Worm (Caenorhabditis elegans) whole organism, L1 larva: ENCODE results near the gene C17H12.8.

ENCODE experiments used
- F16B12.6 ChIP-seq: fragments of 150-350 bp; optimal IDR thresholded peaks from 2 replicates; lab custom pipeline; 2014; ENCODE audit warnings: missing biosample characterization, missing genetic modification characterization
- aha-1 ChIP-seq: fragments of 150-350 bp; optimal IDR thresholded peaks from 2 replicates; lab custom pipeline; 2014; ENCODE audit warnings: missing biosample characterization, missing genetic modification characterization
- alr-1 ChIP-seq: fragments of 200-800 bp; sonication (Bioruptor generic); optimal IDR thresholded peaks from 2 replicates; lab custom pipeline; 2018; ENCODE audit warnings: borderline replicate concordance, mild to moderate bottlenecking, missing genetic modification characterization, missing compliant biosample characterization
- blmp-1 ChIP-seq: fragments of 150-350 bp; optimal IDR thresholded peaks from 2 replicates; lab custom pipeline; 2014; ENCODE audit warnings: missing biosample characterization, missing genetic modification characterization
- ceh-63 ChIP-seq: fragments of 200-800 bp; sonication (Bioruptor generic); optimal IDR thresholded peaks from 2 replicates; lab custom pipeline; 2018; ENCODE audit warnings: mild to moderate bottlenecking, missing genetic modification characterization, missing compliant biosample characterization
- ceh-8 ChIP-seq: fragments of 200-800 bp; sonication (Bioruptor generic); optimal IDR thresholded peaks from 2 replicates; lab custom pipeline; 2018; ENCODE audit warnings: mild to moderate bottlenecking, missing genetic modification characterization, moderate library complexity, missing compliant biosample characterization
- ceh-82 ChIP-seq, 3 experiments: fragments of 150-350 bp in 1 of 3; sonication (generic microtip) in 2 of 3; optimal IDR thresholded peaks; 2 replicates each; lab custom pipeline; 2014 to 2017; ENCODE audit warnings: missing biosample characterization in 3 of 3, missing genetic modification characterization in 3 of 3
- ces-1 ChIP-seq: fragments of 150-350 bp; optimal IDR thresholded peaks from 2 replicates; lab custom pipeline; 2014; ENCODE audit warnings: missing biosample characterization, missing genetic modification reagents, missing genetic modification characterization
- dsc-1 ChIP-seq: sonication (generic microtip); optimal IDR thresholded peaks from 2 replicates; lab custom pipeline; 2016; ENCODE audit warnings: mild to moderate bottlenecking, missing genetic modification characterization, missing compliant biosample characterization
- efl-1 ChIP-seq, 4 experiments: fragments of 150-350 bp; optimal IDR thresholded peaks in 3 of 4; peaks in 1 of 4; 1 replicate in 1 of 4; 2 replicates in 3 of 4; lab custom pipeline; 2014; ENCODE audit warnings: missing biosample characterization in 2 of 4, missing genetic modification characterization in 2 of 4, missing genetic modification reagents in 2 of 4
- efl-3 ChIP-seq: fragments of 200-800 bp; sonication (Bioruptor generic); optimal IDR thresholded peaks from 2 replicates; lab custom pipeline; 2018; ENCODE audit warnings: mild to moderate bottlenecking, missing genetic modification characterization, missing compliant biosample characterization
- egl-13 ChIP-seq: sonication (generic microtip); optimal IDR thresholded peaks from 2 replicates; lab custom pipeline; 2016; ENCODE audit warnings: missing genotype, missing genetic modification reagents, missing genetic modification characterization, missing compliant biosample characterization
- egl-27 ChIP-seq, 2 experiments: fragments of 150-350 bp in 1 of 2; sonication (generic microtip); optimal IDR thresholded peaks; 3 replicates each; lab custom pipeline; 2017 to 2018; ENCODE audit warnings: missing biosample characterization in 2 of 2, missing genetic modification characterization in 2 of 2, missing genetic modification reagents in 2 of 2
- elt-2 ChIP-seq: sonication (generic microtip); optimal IDR thresholded peaks from 2 replicates; lab custom pipeline; 2016; ENCODE audit warnings: missing genetic modification characterization, mild to moderate bottlenecking, inconsistent platforms, missing compliant biosample characterization, missing genetic modification reagents
- elt-3 ChIP-seq, 6 experiments: fragments of 150-350 bp in 1 of 6; sonication (generic microtip); optimal IDR thresholded peaks; 2 replicates each; lab custom pipeline; 2017 to 2018; ENCODE audit warnings: missing biosample characterization in 6 of 6, missing genetic modification characterization in 6 of 6, inconsistent platforms in 1 of 6
- fkh-8 ChIP-seq: sonication (generic microtip); optimal IDR thresholded peaks from 2 replicates; lab custom pipeline; 2016; ENCODE audit warnings: mild to moderate bottlenecking, missing genetic modification characterization, missing compliant biosample characterization
- fos-1 ChIP-seq: fragments of 150-350 bp; optimal IDR thresholded peaks from 2 replicates; lab custom pipeline; 2014; ENCODE audit warnings: missing biosample characterization, missing genetic modification characterization
- grh-1 ChIP-seq: fragments of 200-800 bp; sonication (Bioruptor generic); IDR thresholded peaks from 2 replicates; pipeline ENCODE4 v1.3.6; 2022; ENCODE audit warnings: missing genetic modification reagents, missing genetic modification characterization, missing compliant biosample characterization
- hlh-4 ChIP-seq: sonication (generic microtip); optimal IDR thresholded peaks from 2 replicates; lab custom pipeline; 2016; ENCODE audit warnings: mild to moderate bottlenecking, missing genetic modification characterization, missing compliant biosample characterization
- hpl-2 ChIP-seq: fragments of 150-350 bp; optimal IDR thresholded peaks from 2 replicates; lab custom pipeline; 2014; ENCODE audit warnings: missing biosample characterization, missing genetic modification reagents, missing genetic modification characterization
- irx-1 ChIP-seq: sonication (generic microtip); optimal IDR thresholded peaks from 2 replicates; lab custom pipeline; 2016; ENCODE audit warnings: missing genetic modification characterization, missing compliant biosample characterization
- jun-1 ChIP-seq: fragments of 150-350 bp; optimal IDR thresholded peaks from 2 replicates; lab custom pipeline; 2014; ENCODE audit warnings: missing biosample characterization, missing genetic modification reagents, missing genetic modification characterization
- lin-13 ChIP-seq: fragments of 150-350 bp; optimal IDR thresholded peaks from 2 replicates; lab custom pipeline; 2014; ENCODE audit warnings: missing biosample characterization, missing genetic modification reagents, missing genetic modification characterization
- lin-14 ChIP-seq: fragments of 200-800 bp; sonication (Bioruptor generic); optimal IDR thresholded peaks from 2 replicates; lab custom pipeline; 2018; ENCODE audit warnings: mild to moderate bottlenecking, missing genetic modification characterization, moderate library complexity, missing compliant biosample characterization
- lin-15B ChIP-seq: fragments of 150-350 bp; sonication (generic microtip); optimal IDR thresholded peaks from 3 replicates; lab custom pipeline; 2014; ENCODE audit warnings: missing biosample characterization, missing genetic modification characterization
- lin-35 ChIP-seq, 2 experiments: fragments of 150-350 bp; optimal IDR thresholded peaks; 2 replicates each; lab custom pipeline; 2014; ENCODE audit warnings: missing biosample characterization in 2 of 2, missing genetic modification characterization in 2 of 2, missing genetic modification reagents in 2 of 2
- lir-3 ChIP-seq: sonication (generic microtip); optimal IDR thresholded peaks from 2 replicates; lab custom pipeline; 2016; ENCODE audit warnings: mild to moderate bottlenecking, missing genetic modification characterization, moderate library complexity, missing compliant biosample characterization; ENCODE audit not compliant: poor library complexity
- mdl-1 ChIP-seq, 2 experiments: fragments of 150-350 bp; optimal IDR thresholded peaks; 2 replicates each; lab custom pipeline; 2014 to 2017; ENCODE audit warnings: missing biosample characterization in 2 of 2, missing genetic modification characterization in 2 of 2, inconsistent platforms in 1 of 2
- mef-2 ChIP-seq: fragments of 150-350 bp; optimal IDR thresholded peaks from 2 replicates; lab custom pipeline; 2014; ENCODE audit warnings: missing biosample characterization, missing genetic modification characterization
- mep-1 ChIP-seq: fragments of 150-350 bp; optimal IDR thresholded peaks from 2 replicates; lab custom pipeline; 2014; ENCODE audit warnings: missing biosample characterization, missing genetic modification characterization
- nhr-11 ChIP-seq: fragments of 150-350 bp; optimal IDR thresholded peaks from 2 replicates; lab custom pipeline; 2014; ENCODE audit warnings: missing biosample characterization, missing genetic modification characterization
- nhr-12 ChIP-seq: sonication (generic microtip); optimal IDR thresholded peaks from 2 replicates; lab custom pipeline; 2017; ENCODE audit warnings: missing biosample characterization, missing genetic modification characterization
- nhr-20 ChIP-seq: sonication (generic microtip); optimal IDR thresholded peaks from 2 replicates; lab custom pipeline; 2016; ENCODE audit warnings: mild to moderate bottlenecking, missing genetic modification characterization, missing compliant biosample characterization
- nhr-237 ChIP-seq: fragments of 150-350 bp; optimal IDR thresholded peaks from 2 replicates; lab custom pipeline; 2014; ENCODE audit warnings: missing biosample characterization, missing genetic modification characterization
- nhr-28 ChIP-seq: fragments of 150-350 bp; optimal IDR thresholded peaks from 2 replicates; lab custom pipeline; 2014; ENCODE audit warnings: missing biosample characterization, missing genetic modification characterization
- nhr-71 ChIP-seq: sonication (generic microtip); optimal IDR thresholded peaks from 2 replicates; lab custom pipeline; 2016; ENCODE audit warnings: mild to moderate bottlenecking, missing genetic modification characterization, moderate library complexity, missing compliant biosample characterization
- nhr-77 ChIP-seq: fragments of 150-350 bp; optimal IDR thresholded peaks from 2 replicates; lab custom pipeline; 2014; ENCODE audit warnings: missing biosample characterization, missing genetic modification characterization
- nhr-84 ChIP-seq: sonication (generic microtip); optimal IDR thresholded peaks from 2 replicates; lab custom pipeline; 2017; ENCODE audit warnings: missing biosample characterization, missing genetic modification characterization
- nhr-85 ChIP-seq: sonication (generic microtip); peaks from one replicate; lab custom pipeline; 2016; ENCODE audit warnings: missing genetic modification characterization, inconsistent platforms, missing compliant biosample characterization
- pqm-1 ChIP-seq: sonication (generic microtip); optimal IDR thresholded peaks from 3 replicates; lab custom pipeline; 2017; ENCODE audit warnings: missing biosample characterization, missing genetic modification characterization
- rnt-1 ChIP-seq: sonication (generic microtip); optimal IDR thresholded peaks from 2 replicates; lab custom pipeline; 2016; ENCODE audit warnings: mild to moderate bottlenecking, missing genetic modification characterization, moderate library complexity, missing compliant biosample characterization
- skn-1 ChIP-seq: fragments of 150-350 bp; optimal IDR thresholded peaks from 2 replicates; lab custom pipeline; 2014; ENCODE audit warnings: missing biosample characterization, missing genetic modification characterization
- snpc-4 ChIP-seq: fragments of 150-350 bp; optimal IDR thresholded peaks from 2 replicates; lab custom pipeline; 2014; ENCODE audit warnings: missing biosample characterization, missing genetic modification characterization
- snu-23 ChIP-seq: sonication (generic microtip); optimal IDR thresholded peaks from 2 replicates; lab custom pipeline; 2016; ENCODE audit warnings: missing genetic modification characterization, missing compliant biosample characterization
- sox-4 ChIP-seq: sonication (generic microtip); optimal IDR thresholded peaks from 2 replicates; lab custom pipeline; 2016; ENCODE audit warnings: missing genetic modification characterization, missing compliant biosample characterization
- swsn-7 ChIP-seq: sonication (generic microtip); optimal IDR thresholded peaks from 2 replicates; lab custom pipeline; 2016; ENCODE audit warnings: missing genetic modification characterization, missing compliant biosample characterization
- tlp-1 ChIP-seq: fragments of 150-350 bp; optimal IDR thresholded peaks from 2 replicates; lab custom pipeline; 2014; ENCODE audit warnings: missing biosample characterization, missing genetic modification characterization
- unc-30 ChIP-seq: sonication (generic microtip); optimal IDR thresholded peaks from 2 replicates; lab custom pipeline; 2017; ENCODE audit warnings: missing biosample characterization, missing genetic modification characterization
- unc-98 ChIP-seq: fragments of 200-800 bp; sonication (Bioruptor generic); IDR thresholded peaks from 2 replicates; pipeline ENCODE4 v1.3.6; 2022; ENCODE audit warnings: missing genetic modification characterization, missing compliant biosample characterization
- vab-15 ChIP-seq: sonication (generic microtip); optimal IDR thresholded peaks from 2 replicates; lab custom pipeline; 2017; ENCODE audit warnings: missing genotype, mild to moderate bottlenecking, missing genetic modification characterization, missing compliant biosample characterization
- zag-1 ChIP-seq: fragments of 150-350 bp; optimal IDR thresholded peaks from 2 replicates; lab custom pipeline; 2014; ENCODE audit warnings: missing biosample characterization, missing genetic modification characterization
- zip-4 ChIP-seq: fragments of 200-800 bp; sonication (Bioruptor generic); optimal IDR thresholded peaks from 2 replicates; lab custom pipeline; 2018; ENCODE audit warnings: mild to moderate bottlenecking, missing genetic modification characterization, moderate library complexity, missing compliant biosample characterization
- ztf-11 ChIP-seq, 2 experiments: sonication (generic microtip); optimal IDR thresholded peaks; 2 replicates each; lab custom pipeline; 2016 to 2017; ENCODE audit warnings: missing genetic modification characterization in 2 of 2, missing biosample characterization in 1 of 2, missing compliant biosample characterization in 1 of 2
- ztf-4 ChIP-seq: fragments of 150-350 bp; optimal IDR thresholded peaks from 2 replicates; lab custom pipeline; 2014; ENCODE audit warnings: missing biosample characterization, missing genetic modification characterization

The C17H12.8 gene

DNA sequence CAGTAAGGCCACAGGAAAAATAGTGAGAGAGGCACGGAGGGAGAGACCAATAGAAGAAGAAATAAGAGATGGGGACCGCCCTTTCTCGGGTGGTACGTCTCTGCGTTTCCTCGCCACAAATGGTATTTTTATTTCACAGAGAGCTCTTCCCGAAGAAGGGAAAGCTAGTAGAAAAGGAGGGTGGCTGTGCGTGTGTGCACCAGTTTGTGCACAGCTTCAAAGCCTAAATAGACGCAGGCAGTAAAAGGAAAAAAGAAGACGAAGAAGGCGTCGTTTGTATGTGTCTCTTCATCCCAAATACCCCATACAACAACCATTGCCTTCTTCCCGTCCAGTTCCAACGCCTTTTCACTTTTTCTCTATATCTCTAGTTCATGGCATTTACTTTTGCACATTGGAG lies 8.7 kb upstream of the C17H12.8 start (continued):
- TF ChIP-seq lin-15B (tag; lab: Kevin White, UChicago) (peak; percentile 24), egl-27 (tag; optimal IDR thresholded peaks at IDR 0.05; lab: Kevin White, UChicago) (peak in 1 of 2 experiments; percentile 32), lin-35 (GFP tag; optimal IDR thresholded peaks at IDR 0.05; lab: Kevin White, UChicago) (peak in 1 of 2 experiments; percentile 51), vab-15 (tag; lab: Kevin White, UChicago) (no peak), efl-3 (GFP tag; lab: Kevin White, UChicago) (no peak), elt-3 (tag; optimal IDR thresholded peaks at IDR 0.05; lab: Kevin White, UChicago) (no peak), nhr-71 (tag; lab: Kevin White, UChicago) (peak; percentile 72), nhr-85 (tag; lab: Kevin White, UChicago) (no peak), egl-13 (tag; lab: Kevin White, UChicago) (peak; percentile 50), nhr-84 (tag; lab: Kevin White, UChicago) (no peak), snpc-4 (tag; lab: Kevin White, UChicago) (no peak), ztf-11 (tag; optimal IDR thresholded peaks at IDR 0.05; lab: Kevin White, UChicago) (no peak), mdl-1 (tag; optimal IDR thresholded peaks at IDR 0.05; lab: Kevin White, UChicago) (no peak), blmp-1 (peak; percentile 35), pqm-1 (no peak), rnt-1 (no peak), skn-1 (tag; lab: Kevin White, UChicago) (no peak), unc-30 (tag; lab: Kevin White, UChicago) (no peak), dsc-1 (no peak), nhr-28 (no peak), fkh-8 (tag; lab: Kevin White, UChicago) (peak; percentile 73), sox-4 (no peak), tlp-1 (tag; lab: Kevin White, UChicago) (no peak), ces-1 (no peak), aha-1 (tag; lab: Kevin White, UChicago) (no peak), nhr-20 (tag; lab: Kevin White, UChicago) (no peak), nhr-237 (tag; lab: Kevin White, UChicago) (no peak), F16B12.6 (tag; lab: Kevin White, UChicago) (no peak), nhr-12 (no peak), fos-1 (no peak), swsn-7 (tag; lab: Kevin White, UChicago) (peak; percentile 66), jun-1 (peak; percentile 10), zag-1 (tag; lab: Kevin White, UChicago) (peak; percentile 11), lin-13 (GFP tag; lab: Kevin White, UChicago) (no peak), mef-2 (tag; lab: Kevin White, UChicago) (no peak), snu-23 (peak; percentile 57), lin-14 (peak; percentile 94), ceh-8 (GFP tag; lab: Kevin White, UChicago) (peak; percentile 53), ztf-4 (tag; lab: Kevin White, UChicago) (peak; percentile 35), irx-1 (no peak), alr-1 (no peak), nhr-11 (tag; lab: Kevin White, UChicago) (no peak), nhr-77 (tag; lab: Kevin White, UChicago) (no peak), ceh-82 (tag; optimal IDR thresholded peaks at IDR 0.05; lab: Kevin White, UChicago) (peak; percentile 48 to 71 (median 49)), grh-1 (GFP tag; lab: Robert Waterston, UW) (no peak), zip-4 (no peak), hlh-4 (tag; lab: Kevin White, UChicago) (no peak), lir-3 (tag; lab: Kevin White, UChicago) (no peak), unc-98 (GFP tag; lab: Robert Waterston, UW) (no peak), ceh-63 (no peak), hpl-2 (GFP tag; lab: Kevin White, UChicago) (no peak), elt-2 (tag; lab: Kevin White, UChicago) (no peak), efl-1 (optimal IDR thresholded peaks at IDR 0.05; lab: Kevin White, UChicago) (peak; percentile 37 to 42), efl-1 (GFP tag; optimal IDR thresholded peaks at IDR 0.05 in 1 of 2; lab: Kevin White, UChicago) (peak; percentile 6 to 81), mep-1 (tag; lab: Kevin White, UChicago) (no peak)
